Fruit fly (Drosophila melanogaster) whole organism: Measurements from ENCODE around the gene Nup43.
A peak's percentile ranks its signal among the peaks of the same experiment; 100 is the strongest.

ENCODE experiments used
- CG8478 ChIP-seq: fragments of >200 bp; optimal IDR thresholded peaks from 2 replicates; lab custom pipeline; 2018; ENCODE audit warnings: inconsistent platforms
- Dll ChIP-seq: fragments of >200 bp; optimal IDR thresholded peaks from 2 replicates; lab custom pipeline; 2017
- EcR ChIP-seq, 2 experiments: fragments of >200 bp; optimal IDR thresholded peaks; 2 replicates each; lab custom pipeline; 2017; ENCODE audit warnings: missing biosample characterization in 2 of 2, missing genetic modification characterization in 2 of 2, missing genetic modification reagents in 2 of 2
- pan ChIP-seq: fragments of >200 bp; optimal IDR thresholded peaks from 2 replicates; lab custom pipeline; 2017
- psq ChIP-seq: fragments of >200 bp; optimal IDR thresholded peaks from 2 replicates; lab custom pipeline; 2017
- usp ChIP-seq: fragments of >200 bp; optimal IDR thresholded peaks from 2 replicates; lab custom pipeline; 2017; ENCODE audit warnings: missing biosample characterization, missing genetic modification characterization, mixed read lengths

Gene Nup43

DNA sequence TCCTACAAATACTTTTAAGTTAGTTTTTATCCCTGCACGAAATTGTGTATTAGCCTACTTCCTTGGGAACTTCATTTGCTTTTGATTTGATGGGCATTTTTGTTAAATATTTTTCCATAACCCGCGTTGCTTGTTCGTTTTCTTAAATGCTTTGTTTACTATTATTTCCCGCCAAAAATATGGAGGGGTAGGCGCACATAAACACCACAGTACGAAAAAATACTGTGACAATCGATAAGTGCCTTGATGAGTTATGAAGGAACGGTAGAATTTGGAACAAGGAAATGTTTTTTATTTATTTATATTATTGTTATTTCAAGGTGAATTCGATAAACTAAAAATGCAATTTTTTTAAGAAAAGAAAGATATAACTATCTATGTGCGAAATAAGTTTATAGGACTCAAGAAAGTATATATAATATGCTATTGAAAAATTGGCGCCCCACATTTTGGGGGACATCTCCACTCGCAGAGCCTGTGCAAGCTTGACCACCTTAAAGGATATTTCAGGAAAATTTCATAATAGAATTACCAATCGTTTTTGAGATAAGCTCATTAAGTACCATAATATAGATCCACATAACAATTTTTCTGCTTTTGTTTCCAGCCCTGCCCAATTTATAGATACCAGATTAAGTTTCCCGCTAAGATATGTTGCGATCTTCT lies at the start of gene Nup43, which contains the start of gene WRNexo:
Gene Nup43 (plus strand): TSS at position 661 of the 666 bp plus-strand sequence.
Gene WRNexo (minus strand): TSS at position 185 of the 666 bp plus-strand sequence.
- TF ChIP-seq psq (lab: Kevin White, UChicago), result no peak
- no peak for TF ChIP-seq pan (lab: Kevin White, UChicago)
- TF ChIP-seq Dll (lab: Kevin White, UChicago), result no peak
- no peak for TF ChIP-seq EcR (GFP tag; optimal IDR thresholded peaks at IDR 0.05; lab: Kevin White, UChicago)
- TF ChIP-seq CG8478 (lab: Kevin White, UChicago), result no peak
- no peak for TF ChIP-seq usp (GFP tag; lab: Kevin White, UChicago)

DNA sequence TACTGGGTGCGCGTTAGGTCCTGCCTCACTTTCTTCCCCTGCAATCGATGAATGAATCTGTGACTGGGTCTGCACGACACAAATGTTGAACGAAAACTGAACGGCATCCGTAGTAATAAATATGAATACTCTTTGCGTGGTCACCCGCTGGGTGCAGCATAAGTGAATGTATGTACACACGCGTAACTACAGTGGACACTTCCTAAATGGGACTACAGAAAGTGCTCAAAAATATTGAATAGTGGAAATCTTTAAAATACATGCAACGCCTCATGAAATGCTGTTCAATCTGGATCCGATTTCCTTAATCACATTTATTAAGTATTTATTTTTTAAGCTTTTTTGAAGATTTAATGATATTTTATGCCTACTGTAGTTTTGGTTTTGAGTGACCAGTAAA lies 37.6 kb upstream of the Nup43 start, which contains the start of gene naz:
Gene naz (minus strand): TSS at position 101 of the 400 bp plus-strand sequence.
- TF ChIP-seq psq (lab: Kevin White, UChicago) (no peak), CG8478 (lab: Kevin White, UChicago) (no peak), Dll (lab: Kevin White, UChicago) (no peak)

DNA sequence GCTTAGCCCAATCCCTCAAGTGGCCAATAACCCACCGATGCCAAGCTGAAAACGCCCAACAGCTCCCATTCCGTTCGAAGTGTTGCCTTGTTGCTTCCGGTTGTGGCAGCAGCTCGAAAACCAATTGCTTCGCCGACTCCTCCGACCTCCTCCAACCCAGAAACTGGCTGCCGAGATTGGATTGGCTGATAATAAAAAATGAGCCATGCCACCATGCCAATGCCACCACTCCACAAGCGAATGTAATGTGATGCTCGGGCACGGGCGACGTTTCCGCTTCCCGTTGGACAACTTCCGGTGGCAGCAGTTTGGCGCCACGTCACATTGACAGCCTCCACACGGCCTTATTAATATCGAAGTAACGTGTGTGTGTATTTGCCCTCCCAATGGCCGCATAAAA lies 27.9 kb upstream of the Nup43 start:
- no peak for TF ChIP-seq pan (lab: Kevin White, UChicago)
- no peak for TF ChIP-seq CG8478 (lab: Kevin White, UChicago)
- TF ChIP-seq Dll (lab: Kevin White, UChicago), result no peak
- TF ChIP-seq EcR (GFP tag; optimal IDR thresholded peaks at IDR 0.05; lab: Kevin White, UChicago), result no peak
- no peak for TF ChIP-seq psq (lab: Kevin White, UChicago)
- no peak for TF ChIP-seq usp (GFP tag; lab: Kevin White, UChicago)

DNA sequence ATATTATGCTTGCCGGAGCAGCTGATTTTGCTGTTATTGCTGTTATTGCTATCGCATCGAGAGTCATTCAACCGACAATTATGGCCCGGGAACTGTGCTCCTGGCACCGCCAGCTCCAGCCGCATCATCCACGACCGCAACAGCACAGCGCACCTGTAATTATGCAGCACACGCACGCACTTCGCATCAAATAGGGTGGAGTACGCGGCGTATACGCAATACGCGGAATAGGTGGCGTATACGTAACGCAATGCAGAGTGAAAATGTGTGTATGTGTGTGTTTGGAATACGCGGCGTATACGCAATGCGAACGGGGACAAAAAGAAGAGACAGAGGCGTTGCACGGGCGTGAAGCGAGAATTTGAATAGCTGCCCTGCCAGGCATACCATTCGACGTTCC lies 10.7 kb upstream of the Nup43 start:
- TF ChIP-seq usp (GFP tag; lab: Kevin White, UChicago) (no peak), pan (lab: Kevin White, UChicago) (no peak), EcR (GFP tag; optimal IDR thresholded peaks at IDR 0.05; lab: Kevin White, UChicago) (no peak), CG8478 (lab: Kevin White, UChicago) (no peak), psq (lab: Kevin White, UChicago) (no peak), Dll (lab: Kevin White, UChicago) (no peak)

DNA sequence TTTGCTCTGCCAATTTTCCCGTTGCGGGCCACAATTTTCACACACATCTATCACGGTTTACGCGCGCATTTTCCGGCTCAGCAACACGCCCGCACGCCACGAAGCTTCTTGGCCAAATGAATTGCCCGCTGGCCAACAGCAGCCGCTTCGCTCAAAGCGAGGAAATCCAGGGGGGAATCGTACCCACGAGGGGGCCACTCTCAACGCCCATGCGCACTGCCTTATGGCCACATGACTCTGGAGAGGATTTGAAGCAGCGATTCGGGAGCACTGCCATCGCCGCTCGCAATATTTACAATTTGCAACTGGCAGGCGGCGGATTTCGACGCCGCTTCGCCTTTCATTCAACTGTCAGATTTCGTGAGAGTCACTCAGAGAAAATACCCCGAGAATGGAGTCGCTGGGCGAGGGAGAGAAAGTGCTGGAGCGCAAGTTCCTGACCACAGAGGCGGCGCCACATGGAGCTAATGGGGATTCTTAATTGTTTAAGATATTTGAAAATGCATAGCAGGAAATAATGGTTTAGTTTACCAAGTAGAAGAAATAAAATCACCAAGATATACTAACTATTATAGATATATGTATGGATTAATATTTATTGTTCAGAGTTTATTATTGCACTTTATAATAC lies 5.7 kb upstream of the Nup43 start, which contains the start of gene CG15803:
Gene CG15803 (minus strand): TSS at position 99 of the 631 bp plus-strand sequence.
- TF ChIP-seq EcR (GFP tag; optimal IDR thresholded peaks at IDR 0.05; lab: Kevin White, UChicago) (no peak), Dll (lab: Kevin White, UChicago) (peak; percentile 61)

DNA sequence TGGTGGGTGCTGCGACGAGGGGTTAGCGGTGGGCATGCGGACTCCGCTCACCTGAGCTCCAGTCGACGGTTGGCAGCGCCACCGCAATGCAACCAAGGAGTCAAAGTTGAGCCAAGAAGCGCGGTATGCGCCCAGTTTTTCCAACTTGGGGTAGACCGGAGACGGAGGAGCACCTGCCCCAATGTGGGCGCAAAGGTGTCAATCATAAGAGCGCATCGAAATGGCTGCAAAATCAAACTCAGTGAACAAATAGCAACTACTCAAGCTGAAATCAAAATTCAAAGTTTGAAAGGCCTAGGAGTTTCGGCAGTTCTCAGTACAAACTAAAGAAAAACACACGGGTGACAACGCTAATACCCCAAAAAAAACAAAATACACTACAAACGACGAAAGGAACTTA lies 4.7 kb upstream of the Nup43 start, which contains the start of gene hmw:
Gene hmw (plus strand): TSS at position 301 of the 400 bp plus-strand sequence.
- no peak for TF ChIP-seq pan (lab: Kevin White, UChicago)
- TF ChIP-seq CG8478 (lab: Kevin White, UChicago), result no peak
- no peak for TF ChIP-seq usp (GFP tag; lab: Kevin White, UChicago)
- no peak for TF ChIP-seq Dll (lab: Kevin White, UChicago)
- TF ChIP-seq psq (lab: Kevin White, UChicago), result no peak
- no peak for TF ChIP-seq EcR (GFP tag; optimal IDR thresholded peaks at IDR 0.05; lab: Kevin White, UChicago)

DNA sequence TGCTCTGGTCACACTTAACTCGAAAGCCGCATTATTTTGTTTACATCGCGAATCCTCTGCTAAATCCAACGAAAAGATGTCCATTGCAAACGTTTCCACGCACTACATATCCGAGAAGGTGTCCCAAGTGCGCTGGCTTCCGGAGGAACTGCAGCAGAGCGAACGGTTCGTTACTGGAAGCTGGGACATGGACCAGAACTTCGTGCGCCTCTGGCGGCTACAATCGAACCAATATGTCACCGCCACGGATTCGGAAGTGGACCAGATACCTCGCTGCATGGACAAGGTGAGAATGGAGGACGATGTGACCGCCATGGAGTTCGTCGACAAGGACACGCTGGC lies 177 bp downstream of the Nup43 start:
- no peak for TF ChIP-seq Dll (lab: Kevin White, UChicago)

DNA sequence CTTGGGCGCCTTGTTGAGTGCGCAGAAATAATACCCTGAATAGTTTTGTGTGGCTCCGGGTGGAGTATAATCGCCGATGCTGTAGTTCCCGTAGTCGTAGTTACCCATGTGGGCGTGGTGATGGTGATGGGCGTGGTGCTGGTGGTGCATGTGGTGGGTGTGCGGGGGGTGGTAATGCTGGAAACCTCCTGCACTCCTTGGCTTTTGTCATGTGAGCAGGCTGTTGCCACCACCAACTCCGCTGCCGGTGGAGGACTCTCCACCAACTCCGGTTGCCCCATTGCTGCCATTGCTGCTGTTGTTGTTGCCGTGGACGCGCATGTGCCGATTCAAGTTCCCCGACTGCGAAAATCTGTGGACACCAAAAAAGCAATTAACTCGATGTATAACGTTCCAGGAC lies 2.2 kb downstream of the Nup43 start:
- TF ChIP-seq pan (lab: Kevin White, UChicago), result no peak
- no peak for TF ChIP-seq psq (lab: Kevin White, UChicago)
- TF ChIP-seq Dll (lab: Kevin White, UChicago), result no peak
- no peak for TF ChIP-seq EcR (GFP tag; optimal IDR thresholded peaks at IDR 0.05; lab: Kevin White, UChicago)
- TF ChIP-seq CG8478 (lab: Kevin White, UChicago), result no peak
- no peak for TF ChIP-seq usp (GFP tag; lab: Kevin White, UChicago)

DNA sequence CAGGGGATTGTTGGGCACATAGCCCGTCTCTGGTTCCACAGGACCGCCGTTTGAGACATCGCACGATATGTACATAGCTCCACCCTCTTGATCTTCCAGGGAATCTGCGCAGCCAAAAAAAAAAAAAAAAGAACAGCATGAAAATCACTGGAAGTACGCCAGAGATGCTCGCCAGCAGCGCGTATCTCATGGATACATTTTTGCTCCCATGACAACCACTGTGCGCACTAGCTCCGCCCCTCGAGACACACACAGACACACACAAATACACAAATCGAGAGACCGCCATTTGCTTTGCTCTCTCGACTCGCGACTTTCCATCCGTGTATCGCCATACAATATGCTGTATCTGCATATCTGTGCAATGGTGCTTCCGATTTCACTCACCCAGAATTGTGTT lies 4.9 kb downstream of the Nup43 start:
- no peak for TF ChIP-seq Dll (lab: Kevin White, UChicago)
- TF ChIP-seq CG8478 (lab: Kevin White, UChicago), result no peak
- no peak for TF ChIP-seq usp (GFP tag; lab: Kevin White, UChicago)
- no peak for TF ChIP-seq psq (lab: Kevin White, UChicago)

DNA sequence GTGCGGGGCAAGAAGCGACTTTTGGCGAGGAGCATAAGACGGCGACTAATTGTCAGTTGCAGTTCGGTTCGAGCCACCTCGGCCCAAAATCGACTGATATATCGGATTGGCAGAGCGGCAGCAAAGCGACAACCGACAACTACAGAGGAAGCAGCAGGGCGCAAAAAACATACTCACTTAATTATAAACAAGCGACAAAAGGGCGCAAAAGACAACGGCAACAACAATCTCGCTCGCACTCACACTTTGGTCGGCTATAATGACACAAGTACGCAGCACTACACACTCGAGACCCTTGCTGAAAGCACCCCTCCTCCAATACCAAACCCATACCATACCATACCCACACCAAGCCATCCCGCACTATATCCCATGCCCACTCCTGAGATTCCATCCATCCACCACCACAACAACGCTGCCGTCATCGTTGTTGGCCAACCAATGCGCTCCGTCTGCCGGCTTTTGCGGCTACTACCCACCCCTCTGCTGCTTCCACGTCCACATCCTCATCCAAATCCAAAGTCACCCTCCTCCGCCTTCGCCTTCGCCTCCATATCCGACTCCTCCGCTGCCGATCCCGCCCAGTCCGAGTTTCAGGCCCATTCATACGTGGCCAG lies 6.4 kb downstream of the Nup43 start, which contains the start of gene gl:
Gene gl (minus strand): TSS at position 51 of the 617 bp plus-strand sequence.
- no peak for TF ChIP-seq usp (GFP tag; lab: Kevin White, UChicago)
- no peak for TF ChIP-seq Dll (lab: Kevin White, UChicago)
- no peak for TF ChIP-seq CG8478 (lab: Kevin White, UChicago)
- TF ChIP-seq psq (lab: Kevin White, UChicago), result no peak
- no peak for TF ChIP-seq pan (lab: Kevin White, UChicago)
- no peak for TF ChIP-seq EcR (GFP tag; optimal IDR thresholded peaks at IDR 0.05; lab: Kevin White, UChicago)

DNA sequence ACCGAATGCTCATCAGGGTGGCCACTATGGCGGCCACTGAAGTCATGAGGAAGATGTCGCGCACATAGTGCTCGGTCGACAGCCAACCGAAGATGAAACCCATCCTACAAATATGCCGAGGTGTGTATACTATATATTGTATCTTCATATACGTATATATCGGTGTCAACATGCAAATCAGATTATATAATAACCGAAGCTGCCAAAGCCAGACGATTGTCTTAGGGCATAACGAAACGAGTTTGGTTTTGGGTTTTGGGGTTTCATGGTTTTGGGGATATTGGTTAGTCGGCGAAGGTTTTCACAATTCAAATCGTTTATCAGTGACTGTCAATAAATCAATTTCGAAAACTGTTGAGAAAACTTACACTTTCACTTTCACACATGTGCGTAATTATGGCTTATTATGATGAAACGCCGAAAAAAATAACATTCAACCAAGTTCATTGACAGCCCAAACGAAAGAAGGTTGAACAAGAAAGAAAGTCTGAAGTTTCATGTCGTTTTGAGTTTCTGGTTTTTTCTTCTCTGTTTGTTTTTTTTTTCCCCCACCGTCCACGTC lies 13.9 kb downstream of the Nup43 start:
- TF ChIP-seq EcR (GFP tag; optimal IDR thresholded peaks at IDR 0.05; lab: Kevin White, UChicago) (no peak), psq (lab: Kevin White, UChicago) (no peak), pan (lab: Kevin White, UChicago) (no peak), usp (GFP tag; lab: Kevin White, UChicago) (no peak), Dll (lab: Kevin White, UChicago) (no peak), CG8478 (lab: Kevin White, UChicago) (no peak)
